Fruit fly (Drosophila melanogaster) Kc167 (cell line): ENCODE data around the gene kkv.
A peak's percentile ranks its signal among the peaks of the same experiment; 100 is the strongest.

ENCODE experiments used
- Myc ChIP-seq: fragments of >200 bp; optimal IDR thresholded peaks from 2 replicates; lab custom pipeline; 2017; ENCODE audit warnings: missing external identifiers
- Sin3A ChIP-seq: fragments of >200 bp; optimal IDR thresholded peaks from 2 replicates; lab custom pipeline; 2018; ENCODE audit warnings: missing external identifiers
- h ChIP-seq: fragments of >200 bp; optimal IDR thresholded peaks from 3 replicates; lab custom pipeline; 2018; ENCODE audit warnings: missing external identifiers
- insv ChIP-seq: fragments of >200 bp; optimal IDR thresholded peaks from 3 replicates; lab custom pipeline; 2018; ENCODE audit warnings: missing external identifiers
- psq ChIP-seq: fragments of >200 bp; optimal IDR thresholded peaks from 2 replicates; lab custom pipeline; 2017; ENCODE audit warnings: missing external identifiers
- ttk ChIP-seq: sonication (Bioruptor generic); optimal IDR thresholded peaks from 2 replicates; lab custom pipeline; 2017; ENCODE audit warnings: missing external identifiers

Gene kkv

DNA sequence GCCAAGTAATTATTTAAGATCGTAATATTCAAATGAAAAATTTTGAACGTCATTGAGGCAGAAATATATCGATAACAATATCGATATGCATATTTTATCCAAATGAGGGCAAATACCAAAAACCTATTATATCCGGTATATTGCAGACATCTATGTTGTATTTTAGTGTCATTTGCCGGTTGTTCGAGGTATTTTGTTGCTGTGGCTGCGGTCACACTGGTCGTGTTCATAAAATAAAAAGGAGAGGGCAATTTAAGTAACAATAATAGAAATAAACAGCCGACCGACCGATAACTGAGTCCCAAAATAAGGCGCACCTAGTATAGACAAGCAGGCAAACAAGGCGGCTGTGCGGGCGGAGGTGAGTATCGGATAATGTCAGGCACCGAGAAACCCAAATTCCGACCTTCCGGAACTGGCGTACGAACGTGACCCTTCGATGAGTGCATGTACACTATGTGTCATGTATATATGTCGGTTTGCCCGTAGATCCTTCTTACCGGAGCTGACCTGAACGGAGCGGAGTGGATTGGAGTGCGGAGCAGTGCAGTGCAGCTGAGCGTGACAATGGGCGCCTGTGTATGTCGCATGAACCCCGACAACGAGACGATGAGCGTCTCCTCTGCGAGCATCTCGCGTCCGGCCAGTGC is 1.2 kb upstream of the kkv start, which contains the start of gene CG1172:
Gene CG1172, plus strand, starts transcription at position 181 of the 650 bp plus-strand sequence.
- TF ChIP-seq Sin3A (lab: Kevin White, UChicago) (no peak), Myc (lab: Kevin White, UChicago) (no peak), insv (lab: Kevin White, UChicago) (no peak), psq (lab: Kevin White, UChicago) (no peak), h (lab: Kevin White, UChicago) (no peak), ttk (lab: Kevin White, UChicago) (no peak)

DNA sequence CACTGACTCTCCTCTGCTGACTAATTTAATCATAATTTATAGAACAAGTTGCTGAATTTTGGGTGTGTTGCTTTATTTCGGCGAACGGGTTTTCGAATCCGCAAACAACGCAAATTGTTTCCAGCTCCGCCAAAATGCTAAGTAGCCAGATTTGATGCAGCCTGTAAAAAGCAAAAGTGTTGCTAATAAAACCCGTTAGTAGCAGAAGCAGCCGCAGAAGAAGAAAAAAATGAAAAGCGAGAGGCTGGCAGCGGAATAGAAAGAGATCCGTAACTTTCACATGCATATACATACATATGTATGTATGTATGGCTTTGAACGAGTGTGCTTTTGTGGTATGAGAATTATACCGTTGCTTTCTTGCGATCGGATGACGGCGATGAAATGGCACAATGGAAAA is 633 bp downstream of the kkv start:
- no peak for TF ChIP-seq ttk (lab: Kevin White, UChicago)
- TF ChIP-seq h (lab: Kevin White, UChicago): no peak
- TF ChIP-seq Sin3A (lab: Kevin White, UChicago): no peak
- TF ChIP-seq psq (lab: Kevin White, UChicago): no peak
- no peak for TF ChIP-seq Myc (lab: Kevin White, UChicago)
- TF ChIP-seq insv (lab: Kevin White, UChicago): no peak

DNA sequence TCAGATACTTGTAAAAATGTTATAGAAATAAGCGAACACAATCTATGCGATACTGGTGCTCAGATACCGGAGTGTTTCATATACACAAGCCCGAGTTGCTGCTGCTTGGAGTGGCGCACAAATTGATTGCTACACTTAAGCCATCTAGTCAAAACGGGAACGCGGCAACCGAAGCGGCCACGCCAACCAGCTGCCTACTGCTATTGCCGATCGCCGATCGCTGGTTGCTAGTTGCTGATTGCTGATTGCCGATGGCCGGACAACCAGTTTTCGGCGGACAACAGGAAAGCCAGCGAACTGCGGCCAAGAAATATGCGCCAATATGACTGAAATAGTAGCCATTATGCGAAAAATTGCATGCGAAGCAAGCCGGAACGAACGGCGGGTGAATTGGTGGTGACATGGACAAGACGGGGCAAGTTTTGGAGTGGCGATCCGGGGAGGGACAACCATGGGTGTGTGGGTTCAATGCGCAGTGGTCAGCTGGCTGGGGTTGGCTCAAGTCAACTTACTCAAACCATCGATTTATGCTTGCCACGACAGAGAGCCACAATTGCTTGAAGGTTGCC is 2.5 kb downstream of the kkv start:
- TF ChIP-seq ttk (lab: Kevin White, UChicago) (no peak), Myc (lab: Kevin White, UChicago) (no peak), insv (lab: Kevin White, UChicago) (no peak), psq (lab: Kevin White, UChicago) (no peak), Sin3A (lab: Kevin White, UChicago) (no peak), h (lab: Kevin White, UChicago) (no peak)

dm6 chr3R:5389435-5389834 is 3.2 kb downstream of the kkv start:
- TF ChIP-seq h (lab: Kevin White, UChicago): no peak
- TF ChIP-seq psq (lab: Kevin White, UChicago): no peak
- no peak for TF ChIP-seq Sin3A (lab: Kevin White, UChicago)
- no peak for TF ChIP-seq insv (lab: Kevin White, UChicago)
- TF ChIP-seq ttk (lab: Kevin White, UChicago): no peak
- no peak for TF ChIP-seq Myc (lab: Kevin White, UChicago)

dm6 chr3R:5389034-5389433 is 3.6 kb downstream of the kkv start:
- TF ChIP-seq Sin3A (lab: Kevin White, UChicago) (no peak), insv (lab: Kevin White, UChicago) (no peak), psq (lab: Kevin White, UChicago) (no peak), Myc (lab: Kevin White, UChicago) (no peak)

- TF ChIP-seq h (lab: Kevin White, UChicago) (no peak), Sin3A (lab: Kevin White, UChicago) (no peak), ttk (lab: Kevin White, UChicago) (no peak), psq (lab: Kevin White, UChicago) (no peak), insv (lab: Kevin White, UChicago) (no peak), Myc (lab: Kevin White, UChicago) (no peak)
Observed at dm6 chr3R:5387996-5388395, 4.7 kb downstream of the kkv start.

DNA sequence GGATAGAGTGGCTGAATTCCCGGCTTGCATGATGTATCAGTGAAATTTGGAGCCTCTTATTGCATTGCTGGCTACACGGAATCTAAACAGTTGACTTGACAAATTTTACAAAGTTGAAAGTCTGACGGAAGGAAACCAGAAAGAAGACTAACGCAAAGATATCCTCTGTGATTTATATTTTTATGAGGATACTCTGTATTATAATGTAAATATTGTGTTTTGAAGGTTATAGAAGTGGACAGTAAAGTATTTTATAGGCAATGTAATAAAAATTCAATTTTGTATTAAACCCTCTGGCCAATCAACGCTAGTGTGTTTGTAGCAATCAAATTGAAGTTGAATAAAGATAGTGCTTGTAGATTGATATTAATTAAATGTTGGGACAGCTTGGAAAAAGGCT is 5.1 kb downstream of the kkv start, which contains the start of gene CG14668:
Gene CG14668, minus strand, starts transcription at position 101 of the 400 bp plus-strand sequence.
- TF ChIP-seq insv (lab: Kevin White, UChicago): no peak
- no peak for TF ChIP-seq Myc (lab: Kevin White, UChicago)
- no peak for TF ChIP-seq Sin3A (lab: Kevin White, UChicago)
- TF ChIP-seq psq (lab: Kevin White, UChicago): no peak
- no peak for TF ChIP-seq ttk (lab: Kevin White, UChicago)
- TF ChIP-seq h (lab: Kevin White, UChicago): no peak

DNA sequence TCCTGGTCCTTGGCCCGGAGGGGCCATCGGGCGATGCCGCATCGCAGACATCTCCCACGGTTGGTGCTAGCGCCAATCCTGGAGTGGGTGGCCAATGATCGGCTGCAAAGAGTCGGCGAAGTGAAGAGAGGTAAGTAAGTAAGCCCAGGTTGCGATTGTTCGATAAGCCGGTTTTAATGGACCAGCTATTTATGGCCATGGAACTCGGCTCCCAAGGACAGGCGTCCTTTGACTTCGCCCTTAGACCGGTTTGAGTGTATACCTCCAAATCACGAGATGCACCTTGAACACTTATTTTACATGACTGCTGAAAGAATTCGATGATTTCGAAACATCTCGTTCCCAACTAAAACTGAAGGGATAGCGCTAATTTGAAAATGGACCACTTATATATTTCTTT is 6.9 kb downstream of the kkv start:
- TF ChIP-seq Myc (lab: Kevin White, UChicago) (no peak), psq (lab: Kevin White, UChicago) (no peak), ttk (lab: Kevin White, UChicago) (no peak), Sin3A (lab: Kevin White, UChicago) (no peak), h (lab: Kevin White, UChicago) (no peak), insv (lab: Kevin White, UChicago) (no peak)

dm6 chr3R:5376612-5377011 is 16.1 kb downstream of the kkv start, which contains the start of gene 7B2:
Gene 7B2, plus strand, starts transcription at chr3R:5376780.
- TF ChIP-seq Sin3A (lab: Kevin White, UChicago) (no peak), insv (lab: Kevin White, UChicago) (no peak), psq (lab: Kevin White, UChicago) (no peak), ttk (lab: Kevin White, UChicago) (no peak), Myc (lab: Kevin White, UChicago) (no peak), h (lab: Kevin White, UChicago) (no peak)

DNA sequence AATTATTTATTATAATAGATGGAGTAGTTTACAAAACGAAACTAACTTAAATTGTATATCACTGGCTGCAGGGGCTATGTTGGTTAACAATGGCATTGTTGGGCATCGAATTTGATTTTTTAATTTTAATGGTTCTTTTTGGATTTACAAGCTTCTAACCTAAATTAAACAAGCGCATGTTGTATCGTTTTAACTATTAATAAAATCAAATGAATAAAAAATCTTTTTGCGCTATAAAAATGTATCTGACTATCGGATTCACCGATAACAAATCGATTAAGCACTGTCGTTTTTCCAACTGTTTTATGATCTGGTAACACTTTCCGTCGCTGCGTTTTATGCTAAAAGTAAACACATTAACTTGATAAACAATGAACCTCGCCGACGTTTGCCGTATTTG is 17.9 kb downstream of the kkv start, which contains the start of the genes hd and CG14667:
Gene hd, minus strand, starts transcription at position 243 of the 400 bp plus-strand sequence.
Gene CG14667, plus strand, starts transcription at position 303 of the 400 bp plus-strand sequence.
- no peak for TF ChIP-seq insv (lab: Kevin White, UChicago)
- no peak for TF ChIP-seq ttk (lab: Kevin White, UChicago)
- TF ChIP-seq psq (lab: Kevin White, UChicago): no peak
- TF ChIP-seq Myc (lab: Kevin White, UChicago): no peak
- TF ChIP-seq h (lab: Kevin White, UChicago): no peak
- no peak for TF ChIP-seq Sin3A (lab: Kevin White, UChicago)

- TF ChIP-seq ttk (lab: Kevin White, UChicago) (no peak), Myc (lab: Kevin White, UChicago) (no peak), psq (lab: Kevin White, UChicago) (peak; percentile 1), Sin3A (lab: Kevin White, UChicago) (no peak), insv (lab: Kevin White, UChicago) (no peak), h (lab: Kevin White, UChicago) (no peak)
Observed at dm6 chr3R:5371563-5371962, 21.1 kb downstream of the kkv start, which contains the start of gene Polr2F. Gene Polr2F, plus strand, starts transcription at chr3R:5371795.
